Worm (Caenorhabditis elegans) whole organism, young adult: ENCODE measurements around the gene bus-18.
"Not testable (repeated sequence)": the region's sequence is repeated elsewhere in the genome, so short reads cannot be mapped to it uniquely, and the experiment has no call there.

ENCODE experiments used
- lir-1 ChIP-seq: fragments of 200-800 bp; sonication (Bioruptor generic); conservative IDR thresholded peaks from 2 replicates; pipeline ENCODE4 v1.3.6; 2022; ENCODE audit warnings: missing genetic modification reagents, missing genetic modification characterization, missing compliant biosample characterization
- unc-130 ChIP-seq: sonication (generic microtip); optimal IDR thresholded peaks from 2 replicates; lab custom pipeline; 2016; ENCODE audit warnings: missing genetic modification reagents, missing genetic modification characterization, missing compliant biosample characterization

DNA sequence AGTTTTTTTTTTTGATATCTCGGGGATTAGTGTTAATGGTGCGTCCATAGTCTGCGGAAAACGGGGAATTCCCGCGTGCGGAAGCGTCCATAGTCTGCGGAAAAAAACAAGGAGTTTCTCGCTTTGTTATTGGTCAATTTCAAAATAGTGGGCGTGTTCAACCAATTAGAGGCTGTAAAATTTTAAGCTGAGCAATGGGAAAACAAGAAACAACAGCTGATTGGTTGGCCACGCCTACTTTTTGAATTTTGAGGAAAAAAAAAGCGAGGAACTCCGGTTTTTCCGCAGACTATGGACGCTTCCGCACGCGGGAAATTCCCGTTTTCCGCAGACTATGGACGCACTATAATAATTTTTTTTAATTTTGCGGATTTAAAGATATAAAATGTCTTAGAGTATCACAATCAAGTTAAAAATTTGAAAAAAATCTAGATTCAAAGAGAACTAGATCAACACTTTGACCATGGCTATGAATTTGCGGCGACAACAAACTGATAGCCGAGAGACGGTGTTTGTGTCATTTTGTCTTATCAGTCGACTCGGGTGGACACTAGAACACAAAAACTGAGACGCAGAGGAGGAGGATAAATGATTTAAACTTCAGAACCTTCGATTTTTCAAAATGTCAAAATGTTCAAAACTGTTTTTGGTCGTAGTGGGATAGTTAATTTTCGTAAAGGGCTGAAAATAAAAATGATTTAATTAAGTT, 49.8 kb downstream of the bus-18 start:
- not testable (repeated sequence) for TF ChIP-seq lir-1, unc-130
